Fruit fly (Drosophila melanogaster): Measurements from ENCODE around the gene Fntb.
A peak's percentile ranks its signal among the peaks of the same experiment; 100 is the strongest.

The Fntb gene

DNA sequence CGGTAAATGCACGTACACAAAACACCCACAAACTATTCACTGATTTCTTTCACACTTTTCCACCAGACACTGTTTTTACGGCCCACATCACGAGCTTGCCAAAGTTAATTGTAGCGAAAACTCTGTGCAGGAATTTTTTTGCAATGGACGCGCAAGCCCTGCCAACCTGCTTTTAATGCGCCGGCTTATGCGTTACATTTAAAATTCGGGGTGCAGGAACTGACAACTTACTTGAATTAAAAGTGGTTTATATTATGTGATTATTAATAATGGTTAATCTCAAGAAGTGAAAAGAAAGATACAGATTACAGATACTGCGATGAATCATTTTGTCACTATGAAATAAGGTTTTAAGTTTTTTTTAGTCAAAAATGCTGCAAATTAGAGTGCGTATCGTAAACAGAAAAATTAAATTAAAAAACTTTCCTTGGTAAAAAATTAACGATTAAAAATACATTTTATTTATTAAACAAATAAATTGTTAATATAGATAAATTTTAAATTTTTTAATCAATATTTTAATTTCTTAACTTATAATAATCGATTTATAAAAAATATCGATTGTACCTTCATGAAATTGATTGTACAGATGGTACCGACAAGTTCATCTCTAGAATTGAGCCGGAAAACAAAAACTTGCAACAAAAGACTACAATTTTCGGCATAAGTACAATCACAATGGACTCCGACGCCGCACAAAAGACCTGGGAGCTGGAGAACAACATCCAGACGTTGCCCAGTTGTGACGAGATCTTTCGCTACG is 36.9 kb downstream of the Fntb start, which contains the start of the genes CG42232 and CSN5 (continued):
- TF ChIP-seq Sox102F (GFP tag; optimal IDR thresholded peaks at IDR 0.05) (no peak), ab (GFP tag; optimal IDR thresholded peaks at IDR 0.05) (no peak), CG12104 (GFP tag; optimal IDR thresholded peaks at IDR 0.05) (peak; percentile 63), CG13287 (GFP tag; IDR thresholded peaks at IDR 0.05; ENCODE audit: partially characterized antibody) (peak; percentile 61), CkIIα-i1 (GFP tag; IDR thresholded peaks at IDR 0.05) (no peak), bcd (GFP tag; optimal IDR thresholded peaks at IDR 0.05) (no peak), Lim3 (GFP tag; IDR thresholded peaks at IDR 0.05) (no peak), Pdp1 (GFP tag; optimal IDR thresholded peaks at IDR 0.05) (peak in 1 of 2 experiments; percentile 36), salm (tag; optimal IDR thresholded peaks at IDR 0.05) (no peak), Fer2 (tag; optimal IDR thresholded peaks at IDR 0.05) (peak; percentile 47), lilli (GFP tag; optimal IDR thresholded peaks at IDR 0.05) (no peak), CG17186 (GFP tag; optimal IDR thresholded peaks at IDR 0.05) (peak; percentile 58), CG11560 (tag; IDR thresholded peaks at IDR 0.05) (no peak), eve (GFP tag; optimal IDR thresholded peaks at IDR 0.05) (no peak), mam (GFP tag; optimal IDR thresholded peaks at IDR 0.05) (peak; percentile 69), CG15073 (GFP tag; optimal IDR thresholded peaks at IDR 0.05) (no peak), vnd (GFP tag; IDR thresholded peaks at IDR 0.05; ENCODE audit: partially characterized antibody) (no peak), CG17359 (tag; optimal IDR thresholded peaks at IDR 0.05) (no peak), ttk (GFP tag; IDR thresholded peaks at IDR 0.05) (peak; percentile 45; the same call in 1 of the 2 replicates), cad (GFP tag; optimal IDR thresholded peaks at IDR 0.05) (no peak), CG12769 (tag; optimal IDR thresholded peaks at IDR 0.05) (no peak), Lhr (GFP tag; optimal IDR thresholded peaks at IDR 0.05) (no peak), CG15269 (tag; optimal IDR thresholded peaks at IDR 0.05) (no peak), CG14014 (GFP tag; IDR thresholded peaks at IDR 0.05) (peak; percentile 55; the same call in 1 of the 2 replicates), CG10565 (GFP tag; optimal IDR thresholded peaks at IDR 0.05) (no peak), CG3726 (GFP tag; IDR thresholded peaks at IDR 0.05) (no peak), stc (GFP tag; IDR thresholded peaks at IDR 0.05) (0 out of 2 replicates have a peak, but pooled peaks have one; percentile 33), Hr3 (GFP tag; optimal IDR thresholded peaks at IDR 0.05) (peak; percentile 72), CG15696 (tag; optimal IDR thresholded peaks at IDR 0.05) (peak; percentile 60), CG10274 (GFP tag; optimal IDR thresholded peaks at IDR 0.05) (no peak), Optix (GFP tag; IDR thresholded peaks at IDR 0.05) (no peak), CG7271 (tag; optimal IDR thresholded peaks at IDR 0.05) (no peak), knrl (GFP tag; IDR thresholded peaks at IDR 0.05; ENCODE audit: partially characterized antibody) (no peak), Antp (GFP tag; optimal IDR thresholded peaks at IDR 0.05) (no peak), CG14441 (GFP tag; IDR thresholded peaks at IDR 0.05) (peak; percentile 39; the same call in 1 of the 2 replicates), dan (GFP tag; IDR thresholded peaks at IDR 0.05) (no peak), CG10959 (GFP tag; IDR thresholded peaks at IDR 0.05) (no peak), CG14860 (GFP tag; IDR thresholded peaks at IDR 0.05; ENCODE audit: partially characterized antibody) (peak; percentile 30; the same call in 1 of the 3 replicates), CG4282 (GFP tag; optimal IDR thresholded peaks at IDR 0.05) (no peak), Spps (tag; optimal IDR thresholded peaks at IDR 0.05) (no peak), CG17912 (GFP tag; optimal IDR thresholded peaks at IDR 0.05) (no peak), CG2199 (GFP tag; IDR thresholded peaks at IDR 0.05) (no peak), CG3407 (GFP tag; optimal IDR thresholded peaks at IDR 0.05) (no peak), nerfin-1 (tag; optimal IDR thresholded peaks at IDR 0.05) (peak; percentile 99), CG31388 (GFP tag; optimal IDR thresholded peaks at IDR 0.05) (peak; percentile 39), phol (tag; optimal IDR thresholded peaks at IDR 0.05) (peak; percentile 79), CG11504 (tag; optimal IDR thresholded peaks at IDR 0.05) (no peak), Ravus (GFP tag; IDR thresholded peaks at IDR 0.05) (no peak), CG11456 (GFP tag; IDR thresholded peaks at IDR 0.05) (peak; percentile 69; the same call in 2 of the 3 replicates)

Data from whole organism, embryonic.